Worm (Caenorhabditis elegans) whole organism, L4 larva: ENCODE measurements around the gene fbxa-135.

ENCODE experiments used
- aly-2 ChIP-seq: sonication (generic microtip); optimal IDR thresholded peaks from 2 replicates; lab custom pipeline; 2018; ENCODE audit warnings: missing biosample characterization, missing genetic modification characterization
- mep-1 ChIP-seq: fragments of 150-350 bp; sonication (generic microtip); optimal IDR thresholded peaks from 3 replicates; lab custom pipeline; 2014; ENCODE audit warnings: missing biosample characterization, missing genetic modification characterization
- nhr-11 ChIP-seq: fragments of 150-350 bp; optimal IDR thresholded peaks from 2 replicates; lab custom pipeline; 2014; ENCODE audit warnings: missing biosample characterization, missing genetic modification characterization

- TF ChIP-seq mep-1 (tag; lab: Kevin White, UChicago) (no peak), nhr-11 (no peak), aly-2 (tag; lab: Kevin White, UChicago) (no peak)
Observed at ce11 chrV:15395347-15395746, 6.7 kb upstream of the fbxa-135 start, which contains the start of gene cyb-3.
